Worm (Caenorhabditis elegans) whole organism, young adult: Measurements from ENCODE around the gene T27A10.5.

Experiments used
- B0035.1 ChIP-seq: sonication (generic microtip); optimal IDR thresholded peaks from 2 replicates; lab custom pipeline; 2016; ENCODE audit warnings: missing genetic modification characterization, mild to moderate bottlenecking, missing compliant biosample characterization, missing genotype, missing genetic modification reagents
- B0336.3 ChIP-seq: fragments of 200-800 bp; sonication (Bioruptor generic); IDR thresholded peaks from 2 replicates; pipeline ENCODE4 v1.3.6; 2022; ENCODE audit warnings: missing genetic modification characterization, missing compliant biosample characterization
- D2030.7 ChIP-seq: fragments of 200-800 bp; sonication (Bioruptor generic); IDR thresholded peaks from 2 replicates; pipeline ENCODE4 v1.3.6; 2022; ENCODE audit warnings: missing genetic modification reagents, missing genetic modification characterization, missing compliant biosample characterization
- F10E7.11 ChIP-seq: sonication (generic microtip); optimal IDR thresholded peaks from 2 replicates; lab custom pipeline; 2017; ENCODE audit warnings: mild to moderate bottlenecking, missing genetic modification characterization, moderate library complexity, missing compliant biosample characterization
- F33H1.4 ChIP-seq: fragments of 200-800 bp; sonication (Bioruptor generic); IDR thresholded peaks from 2 replicates; pipeline ENCODE4 v1.3.6; 2022; ENCODE audit warnings: missing genetic modification reagents, missing genetic modification characterization, missing compliant biosample characterization
- F37B4.10 ChIP-seq: fragments of 200-800 bp; sonication (Bioruptor generic); IDR thresholded peaks from 2 replicates; pipeline ENCODE4 v1.3.6; 2022; ENCODE audit warnings: missing genetic modification characterization, missing compliant biosample characterization
- F55B11.4 ChIP-seq: sonication (generic microtip); optimal IDR thresholded peaks from 2 replicates; lab custom pipeline; 2016; ENCODE audit warnings: missing compliant biosample characterization, missing genetic modification characterization, borderline replicate concordance; ENCODE audit not compliant: insufficient read depth
- F57C9.4 ChIP-seq: sonication (generic microtip); optimal IDR thresholded peaks from 2 replicates; lab custom pipeline; 2017; ENCODE audit warnings: mild to moderate bottlenecking, missing genetic modification characterization, missing compliant biosample characterization
- K12H6.12 ChIP-seq: fragments of 200-800 bp; sonication (Bioruptor generic); optimal IDR thresholded peaks from 2 replicates; lab custom pipeline; 2018; ENCODE audit warnings: mild to moderate bottlenecking, missing genetic modification characterization, missing compliant biosample characterization
- Y67H2A.10 ChIP-seq: fragments of 200-800 bp; sonication (Bioruptor generic); conservative IDR thresholded peaks from 2 replicates; pipeline ENCODE4 v1.3.6; 2022; ENCODE audit warnings: missing genetic modification reagents, missing genetic modification characterization, missing compliant biosample characterization
- Y79H2A.3 ChIP-seq: fragments of 200-800 bp; sonication (Bioruptor generic); conservative IDR thresholded peaks from 2 replicates; pipeline ENCODE4 v1.3.6; 2022; ENCODE audit warnings: missing genetic modification reagents, missing genetic modification characterization, missing compliant biosample characterization
- ZK185.1 ChIP-seq: sonication (generic microtip); optimal IDR thresholded peaks from 2 replicates; lab custom pipeline; 2016; ENCODE audit warnings: mild to moderate bottlenecking, missing genetic modification characterization, missing compliant biosample characterization; ENCODE audit not compliant: poor library complexity, severe bottlenecking
- akir-1 ChIP-seq: fragments of 200-800 bp; sonication (Bioruptor generic); optimal IDR thresholded peaks from 2 replicates; lab custom pipeline; 2018; ENCODE audit warnings: mild to moderate bottlenecking, missing genetic modification characterization, moderate library complexity, missing compliant biosample characterization
- aptf-2 ChIP-seq: fragments of 200-800 bp; sonication (Bioruptor generic); conservative IDR thresholded peaks from 2 replicates; pipeline ENCODE4 v1.3.6; 2022; ENCODE audit warnings: missing genetic modification reagents, missing genetic modification characterization, missing compliant biosample characterization
- aptf-3 ChIP-seq: fragments of 200-800 bp; sonication (Bioruptor generic); IDR thresholded peaks from 2 replicates; pipeline ENCODE4 v1.3.6; 2022; ENCODE audit warnings: missing genetic modification characterization, missing compliant biosample characterization
- atf-7 ChIP-seq: sonication (generic microtip); optimal IDR thresholded peaks from 2 replicates; lab custom pipeline; 2017; ENCODE audit warnings: mild to moderate bottlenecking, missing genetic modification characterization, missing compliant biosample characterization
- attf-5 ChIP-seq: fragments of 200-800 bp; sonication (Bioruptor generic); optimal IDR thresholded peaks from 2 replicates; lab custom pipeline; 2018; ENCODE audit warnings: mild to moderate bottlenecking, missing genetic modification characterization, missing compliant biosample characterization
- attf-6 ChIP-seq: fragments of 200-800 bp; sonication (Bioruptor generic); IDR thresholded peaks from 2 replicates; pipeline ENCODE4 v1.3.6; 2022; ENCODE audit warnings: missing genetic modification reagents, missing genetic modification characterization, missing compliant biosample characterization
- cebp-1 ChIP-seq, 2 experiments: fragments of 200-800 bp in 1 of 2; sonication (Bioruptor generic) in 1 of 2; sonication (generic microtip) in 1 of 2; IDR thresholded peaks in 1 of 2; optimal IDR thresholded peaks in 1 of 2; 2 replicates each; pipeline versions ENCODE4 v1.3.6 to Lab custom; 2017 to 2022; ENCODE audit warnings: missing compliant biosample characterization in 2 of 2, missing genetic modification characterization in 2 of 2, mild to moderate bottlenecking in 1 of 2, missing genetic modification reagents in 1 of 2, moderate library complexity in 1 of 2
- ceh-79 ChIP-seq: sonication (generic microtip); optimal IDR thresholded peaks from 2 replicates; lab custom pipeline; 2017; ENCODE audit warnings: mild to moderate bottlenecking, missing genetic modification characterization, missing compliant biosample characterization
- ekl-4 ChIP-seq: fragments of 200-800 bp; sonication (Bioruptor generic); IDR thresholded peaks from 2 replicates; pipeline ENCODE4 v1.3.6; 2022; ENCODE audit warnings: missing genetic modification reagents, missing genetic modification characterization, missing compliant biosample characterization
- him-1 ChIP-seq: sonication (generic microtip); optimal IDR thresholded peaks from 2 replicates; lab custom pipeline; 2016; ENCODE audit warnings: missing genotype, missing genetic modification reagents, missing genetic modification characterization, missing compliant biosample characterization
- hmg-1.2 ChIP-seq: fragments of 200-800 bp; sonication (Bioruptor generic); IDR thresholded peaks from 2 replicates; pipeline ENCODE4 v1.3.6; 2022; ENCODE audit warnings: missing genetic modification reagents, missing genetic modification characterization, missing compliant biosample characterization
- hrde-1 ChIP-seq: sonication (generic microtip); optimal IDR thresholded peaks from 2 replicates; lab custom pipeline; 2016; ENCODE audit warnings: missing genetic modification characterization, mild to moderate bottlenecking, missing compliant biosample characterization, moderate library complexity, missing genotype, missing genetic modification reagents, borderline replicate concordance
- let-526 ChIP-seq: fragments of 200-800 bp; sonication (Bioruptor generic); IDR thresholded peaks from 2 replicates; pipeline ENCODE4 v1.3.6; 2022; ENCODE audit warnings: missing genetic modification reagents, missing genetic modification characterization, missing compliant biosample characterization
- let-607 ChIP-seq, 2 experiments: fragments of 200-800 bp in 1 of 2; sonication (Bioruptor generic) in 1 of 2; sonication (generic microtip) in 1 of 2; optimal IDR thresholded peaks; 2 replicates each; lab custom pipeline; 2016 to 2018; ENCODE audit warnings: mild to moderate bottlenecking in 2 of 2, missing compliant biosample characterization in 2 of 2, missing genetic modification characterization in 2 of 2, moderate library complexity in 2 of 2, missing genotype in 1 of 2
- lsl-1 ChIP-seq: fragments of 200-800 bp; sonication (Bioruptor generic); optimal IDR thresholded peaks from 2 replicates; lab custom pipeline; 2018; ENCODE audit warnings: mild to moderate bottlenecking, missing genetic modification characterization, moderate library complexity, missing compliant biosample characterization
- mes-4 ChIP-seq: sonication (generic microtip); optimal IDR thresholded peaks from 2 replicates; lab custom pipeline; 2016; ENCODE audit warnings: missing genotype, missing genetic modification characterization, missing compliant biosample characterization
- nfya-2 ChIP-seq: fragments of 200-800 bp; sonication (Bioruptor generic); IDR thresholded peaks from 2 replicates; pipeline ENCODE4 v1.3.6; 2022; ENCODE audit warnings: missing genetic modification reagents, missing genetic modification characterization, missing compliant biosample characterization
- nfyb-1 ChIP-seq: fragments of 200-800 bp; sonication (Bioruptor generic); IDR thresholded peaks from 2 replicates; pipeline ENCODE4 v1.3.6; 2022; ENCODE audit warnings: missing genetic modification reagents, missing genetic modification characterization, missing compliant biosample characterization
- nhr-120 ChIP-seq: fragments of 200-800 bp; sonication (Bioruptor generic); IDR thresholded peaks from 2 replicates; pipeline ENCODE4 v1.3.6; 2022; ENCODE audit warnings: missing genetic modification characterization, missing compliant biosample characterization
- nhr-179 ChIP-seq: sonication (generic microtip); optimal IDR thresholded peaks from 2 replicates; lab custom pipeline; 2016; ENCODE audit warnings: mild to moderate bottlenecking, missing genetic modification characterization, missing compliant biosample characterization
- nhr-80 ChIP-seq: sonication (generic microtip); optimal IDR thresholded peaks from 2 replicates; lab custom pipeline; 2016; ENCODE audit warnings: missing genetic modification characterization, missing compliant biosample characterization
- nhr-90 ChIP-seq: sonication (generic microtip); optimal IDR thresholded peaks from 2 replicates; lab custom pipeline; 2016; ENCODE audit warnings: missing genotype, mild to moderate bottlenecking, missing genetic modification characterization, missing compliant biosample characterization
- pha-4 ChIP-seq: fragments of 150-350 bp; sonication (generic microtip); optimal IDR thresholded peaks from 2 replicates; lab custom pipeline; 2014; ENCODE audit warnings: missing biosample characterization, missing genetic modification reagents, missing genetic modification characterization
- rcor-1 ChIP-seq: fragments of 200-800 bp; sonication (Bioruptor generic); IDR thresholded peaks from 2 replicates; pipeline ENCODE4 v1.3.6; 2022; ENCODE audit warnings: missing genetic modification reagents, missing genetic modification characterization, missing compliant biosample characterization
- snpc-3.4 ChIP-seq: sonication (generic microtip); optimal IDR thresholded peaks from 2 replicates; lab custom pipeline; 2017; ENCODE audit warnings: missing genetic modification characterization, mild to moderate bottlenecking, missing compliant biosample characterization, antibody characterized with exemption, moderate library complexity, missing genotype, missing genetic modification reagents
- sptf-2 ChIP-seq: fragments of 200-800 bp; sonication (Bioruptor generic); optimal IDR thresholded peaks from 2 replicates; lab custom pipeline; 2018; ENCODE audit warnings: mild to moderate bottlenecking, missing genetic modification characterization, missing compliant biosample characterization
- tbp1 ChIP-seq: fragments of 200-800 bp; sonication (Bioruptor generic); optimal IDR thresholded peaks from 2 replicates; lab custom pipeline; 2018; ENCODE audit warnings: mild to moderate bottlenecking, missing genetic modification characterization, missing compliant biosample characterization
- tlf-1 ChIP-seq: fragments of 200-800 bp; sonication (Bioruptor generic); optimal IDR thresholded peaks from 2 replicates; lab custom pipeline; 2018; ENCODE audit warnings: mild to moderate bottlenecking, missing genetic modification characterization, missing compliant biosample characterization
- zim-3 ChIP-seq: sonication (generic microtip); optimal IDR thresholded peaks from 2 replicates; lab custom pipeline; 2017; ENCODE audit warnings: mild to moderate bottlenecking, missing genetic modification characterization, moderate library complexity, missing compliant biosample characterization
- ztf-18 ChIP-seq: sonication (generic microtip); optimal IDR thresholded peaks from 2 replicates; lab custom pipeline; 2016; ENCODE audit warnings: missing genotype, mild to moderate bottlenecking, missing genetic modification characterization, missing compliant biosample characterization
- ztf-22 ChIP-seq: fragments of 200-800 bp; sonication (Bioruptor generic); optimal IDR thresholded peaks from 2 replicates; lab custom pipeline; 2018; ENCODE audit warnings: mild to moderate bottlenecking, missing genetic modification characterization, moderate library complexity, missing compliant biosample characterization
- ztf-25 ChIP-seq: fragments of 200-800 bp; sonication (Bioruptor generic); IDR thresholded peaks from 2 replicates; pipeline ENCODE4 v1.3.6; 2022; ENCODE audit warnings: missing genetic modification reagents, missing genetic modification characterization, missing compliant biosample characterization

The T27A10.5 gene

DNA sequence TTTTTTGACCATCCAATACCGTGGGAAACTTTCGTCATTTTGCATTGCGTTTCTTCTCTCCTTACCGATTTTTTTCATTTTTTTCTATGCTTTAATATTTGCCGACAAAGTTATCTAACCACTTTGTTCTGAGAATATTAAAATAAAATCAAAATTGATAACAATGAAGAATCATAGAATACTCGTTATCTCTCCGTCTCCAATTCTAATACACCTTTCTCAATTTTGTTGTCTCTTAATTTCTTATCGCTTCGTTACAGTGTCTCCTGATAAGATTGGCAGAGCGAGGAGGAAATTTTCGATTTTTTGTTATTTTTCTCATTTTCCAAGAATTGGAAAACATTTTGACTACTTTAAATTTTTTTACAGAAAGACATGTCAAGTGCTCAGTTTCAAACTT, 2.9 kb upstream of the T27A10.5 start, which contains the start of gene ckc-1:
TSS of gene ckc-1 (plus strand) at position 368 of the 400 bp plus-strand sequence.
- TF ChIP-seq hmg-1.2: 0 out of 2 replicates have a peak, but pooled peaks have one; percentile 18
- no peak for TF ChIP-seq nhr-90
- no peak for TF ChIP-seq F37B4.10
- no peak for TF ChIP-seq akir-1 (GFP tag; lab: Kevin White, UChicago)
- no peak for TF ChIP-seq ztf-18 (tag; lab: Kevin White, UChicago)
- peak in 1 of 2 experiments; percentile 11 for TF ChIP-seq let-607 (tag; optimal IDR thresholded peaks at IDR 0.05; lab: Kevin White, UChicago)
- no peak for TF ChIP-seq attf-5
- TF ChIP-seq nhr-80: peak; percentile 93

DNA sequence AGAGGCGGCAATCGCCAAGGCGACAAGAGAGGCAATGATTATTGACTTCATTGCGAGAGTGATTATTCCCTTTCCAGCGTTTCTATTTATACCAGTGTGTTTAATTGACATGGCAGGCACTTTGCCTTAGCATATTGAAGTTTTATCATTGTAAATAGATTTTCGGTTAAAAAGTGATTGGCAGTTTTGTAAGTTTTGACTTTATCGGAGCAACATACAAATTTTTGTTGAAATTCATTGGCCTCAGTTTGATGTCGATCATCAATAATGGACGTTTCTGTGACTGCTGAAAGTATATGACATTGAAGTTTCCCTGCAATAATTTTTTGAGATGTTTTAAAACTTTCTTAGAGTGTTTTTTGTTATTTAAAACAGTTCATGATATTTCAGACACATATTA, 892 bp downstream of the T27A10.5 start, which contains the start of gene vit-3:
TSS of gene vit-3 (minus strand) at position 60 of the 400 bp plus-strand sequence.
- TF ChIP-seq attf-6 (GFP tag; lab: Robert Waterston, UW) (no peak), nhr-80 (peak; percentile 69), ZK185.1 (tag; lab: Kevin White, UChicago) (no peak), ztf-22 (peak; percentile 32), atf-7 (tag; lab: Kevin White, UChicago) (peak; percentile 13), let-607 (tag; optimal IDR thresholded peaks at IDR 0.05; lab: Kevin White, UChicago) (peak; percentile 67 to 70)

DNA sequence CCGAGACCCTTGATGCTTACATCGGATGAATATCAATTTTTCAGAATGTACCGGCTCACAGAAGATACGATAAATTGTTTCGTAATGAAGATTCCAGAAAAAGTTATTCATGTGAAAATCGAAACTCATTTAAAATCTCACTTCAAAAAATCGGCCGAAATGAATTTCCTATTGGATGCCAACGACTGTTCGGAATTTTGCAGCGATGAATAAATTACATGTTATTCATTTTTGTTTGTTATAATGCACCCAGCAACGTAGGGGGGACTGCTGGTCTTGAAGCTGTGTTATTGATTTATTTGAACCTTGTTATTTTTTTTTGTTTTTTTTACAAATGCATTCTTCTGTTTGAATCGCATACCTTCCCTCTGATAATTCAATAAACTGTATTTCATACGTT, 6.5 kb downstream of the T27A10.5 start:
- TF ChIP-seq hmg-1.2: no peak; the same call in 1 of the 2 replicates
- TF ChIP-seq let-526 (GFP tag; lab: Robert Waterston, UW): no peak
- 0 out of 2 replicates have a peak, but pooled peaks have one; percentile 11 for TF ChIP-seq nfyb-1 (GFP tag; lab: Robert Waterston, UW)
- no peak for TF ChIP-seq ekl-4 (GFP tag; lab: Robert Waterston, UW)
- TF ChIP-seq F55B11.4: no peak
- TF ChIP-seq ztf-22: no peak
- peak; percentile 80 for TF ChIP-seq atf-7 (tag; lab: Kevin White, UChicago)
- no peak for TF ChIP-seq aptf-3 (GFP tag; lab: Robert Waterston, UW)
- no peak for TF ChIP-seq zim-3
- no peak for TF ChIP-seq aptf-2 (GFP tag; lab: Robert Waterston, UW)
- TF ChIP-seq B0336.3 (GFP tag; lab: Robert Waterston, UW): peak; percentile 42; the same call in 1 of the 2 replicates
- TF ChIP-seq mes-4 (tag; lab: Kevin White, UChicago): no peak
- TF ChIP-seq F57C9.4 (tag; lab: Kevin White, UChicago): no peak
- TF ChIP-seq lsl-1 (GFP tag; lab: Kevin White, UChicago): no peak
- no peak for TF ChIP-seq him-1 (tag; lab: Kevin White, UChicago)
- peak; percentile 28 for TF ChIP-seq tlf-1 (GFP tag; lab: Kevin White, UChicago)
- TF ChIP-seq nfya-2 (GFP tag; lab: Robert Waterston, UW): no peak
- no peak for TF ChIP-seq cebp-1 (GFP tag; IDR thresholded peaks at IDR 0.05; lab: Robert Waterston, UW)
- TF ChIP-seq cebp-1 (tag; optimal IDR thresholded peaks at IDR 0.05; lab: Kevin White, UChicago): no peak
- no peak for TF ChIP-seq nhr-179 (tag; lab: Kevin White, UChicago)
- no peak for TF ChIP-seq hrde-1 (tag; lab: Kevin White, UChicago)
- TF ChIP-seq snpc-3.4 (tag; lab: Kevin White, UChicago): no peak
- no peak for TF ChIP-seq F33H1.4 (GFP tag; lab: Robert Waterston, UW)
- peak; percentile 30 for TF ChIP-seq nhr-90
- TF ChIP-seq D2030.7: no peak
- no peak for TF ChIP-seq F10E7.11 (tag; lab: Kevin White, UChicago)
- TF ChIP-seq tbp1 (GFP tag; lab: Kevin White, UChicago): no peak
- TF ChIP-seq pha-4: no peak
- TF ChIP-seq ceh-79: no peak
- no peak for TF ChIP-seq Y79H2A.3
- no peak for TF ChIP-seq ztf-25
- TF ChIP-seq K12H6.12: no peak
- no peak for TF ChIP-seq F37B4.10
- no peak for TF ChIP-seq B0035.1 (tag; lab: Kevin White, UChicago)
- TF ChIP-seq rcor-1: no peak
- no peak for TF ChIP-seq Y67H2A.10
- TF ChIP-seq sptf-2: no peak
- no peak for TF ChIP-seq nhr-120 (GFP tag; lab: Robert Waterston, UW)
